Fruit fly (Drosophila melanogaster) whole organism, embryonic: ENCODE results near the gene CG10208.
A peak's percentile ranks its signal among the peaks of the same experiment; 100 is the strongest.

ENCODE experiments used
- Aef1 ChIP-seq: fragments of 200-800 bp; sonication (Bioruptor generic); IDR thresholded peaks from 3 replicates; pipeline ENCODE4 v1.3.6; 2022; ENCODE audit warnings: missing biosample characterization, missing genetic modification characterization
- Atf-2 ChIP-seq: fragments of 200-800 bp; sonication (Bioruptor generic); optimal IDR thresholded peaks from 2 replicates; lab custom pipeline; 2016; ENCODE audit warnings: missing biosample characterization, missing genetic modification characterization
- B-H1 ChIP-seq: fragments of 200-800 bp; sonication (Bioruptor generic); IDR thresholded peaks from 3 replicates; pipeline ENCODE4 v1.3.6; 2022; ENCODE audit warnings: missing biosample characterization, missing genetic modification characterization
- BEAF-32 ChIP-seq: fragments of 200-800 bp; sonication (Bioruptor generic); optimal IDR thresholded peaks from 3 replicates; lab custom pipeline; 2017; ENCODE audit warnings: missing biosample characterization, missing genetic modification characterization, mild to moderate bottlenecking, moderate library complexity, missing genetic modification reagents
- Bdp1 ChIP-seq: fragments of 200-800 bp; sonication (Bioruptor generic); optimal IDR thresholded peaks from 3 replicates; lab custom pipeline; 2016; ENCODE audit warnings: missing biosample characterization, missing genetic modification characterization
- CG10431 ChIP-seq: fragments of 200-800 bp; sonication (Bioruptor generic); optimal IDR thresholded peaks from 3 replicates; lab custom pipeline; 2018; ENCODE audit warnings: missing biosample characterization, mild to moderate bottlenecking, missing genetic modification characterization
- CG11504 ChIP-seq: fragments of 200-800 bp; sonication (Bioruptor generic); optimal IDR thresholded peaks from 3 replicates; lab custom pipeline; 2019; ENCODE audit warnings: missing biosample characterization, mild to moderate bottlenecking, missing genetic modification characterization, moderate library complexity
- CG11560 ChIP-seq: fragments of 200-800 bp; sonication (Bioruptor generic); IDR thresholded peaks from 3 replicates; pipeline ENCODE4 v1.3.6; 2022; ENCODE audit warnings: missing biosample characterization, missing genetic modification characterization
- CG11695 ChIP-seq: fragments of 200-800 bp; sonication (Bioruptor generic); IDR thresholded peaks from 3 replicates; pipeline ENCODE4 v1.3.6; 2022; ENCODE audit warnings: missing biosample characterization, missing genetic modification characterization
- CG12659 ChIP-seq: fragments of 200-800 bp; sonication (Bioruptor generic); optimal IDR thresholded peaks from 3 replicates; lab custom pipeline; 2017; ENCODE audit warnings: mild to moderate bottlenecking, missing biosample characterization, missing genetic modification reagents, missing genetic modification characterization
- CG13775 ChIP-seq: fragments of 200-800 bp; sonication (Bioruptor generic); optimal IDR thresholded peaks from 3 replicates; lab custom pipeline; 2017; ENCODE audit warnings: missing biosample characterization, mild to moderate bottlenecking, missing genetic modification characterization
- CG2116 ChIP-seq: fragments of 200-800 bp; sonication (Bioruptor generic); optimal IDR thresholded peaks from 3 replicates; lab custom pipeline; 2018; ENCODE audit warnings: missing biosample characterization, mild to moderate bottlenecking, missing genetic modification characterization
- CG2712 ChIP-seq: fragments of 200-800 bp; optimal IDR thresholded peaks from 3 replicates; lab custom pipeline; 2019; ENCODE audit warnings: missing biosample characterization, mild to moderate bottlenecking, missing genetic modification characterization, moderate library complexity
- CG3065 ChIP-seq: fragments of 200-800 bp; sonication (Bioruptor generic); optimal IDR thresholded peaks from 2 replicates; lab custom pipeline; 2016; ENCODE audit warnings: missing biosample characterization, missing genetic modification characterization
- CG33213 ChIP-seq: fragments of 200-800 bp; sonication (Bioruptor generic); optimal IDR thresholded peaks from 3 replicates; lab custom pipeline; 2016; ENCODE audit warnings: missing biosample characterization, missing genetic modification characterization
- CG3407 ChIP-seq: fragments of 200-800 bp; sonication (Bioruptor generic); optimal IDR thresholded peaks from 2 replicates; lab custom pipeline; 2018; ENCODE audit warnings: missing biosample characterization, mild to moderate bottlenecking, missing genetic modification characterization
- CG3838 ChIP-seq: fragments of 200-800 bp; sonication (Bioruptor generic); optimal IDR thresholded peaks from 3 replicates; lab custom pipeline; 2016; ENCODE audit warnings: missing biosample characterization, missing genetic modification characterization
- CG7357 ChIP-seq: fragments of 200-800 bp; sonication (Bioruptor generic); IDR thresholded peaks from 3 replicates; pipeline ENCODE4 v1.3.6; 2022; ENCODE audit warnings: missing biosample characterization, missing genetic modification characterization
- CG7839 ChIP-seq: fragments of 200-800 bp; sonication (Bioruptor generic); optimal IDR thresholded peaks from 3 replicates; lab custom pipeline; 2018; ENCODE audit warnings: missing biosample characterization, mild to moderate bottlenecking, missing genetic modification characterization, moderate library complexity
- CG7963 ChIP-seq: fragments of 200-800 bp; sonication (Bioruptor generic); IDR thresholded peaks from 3 replicates; pipeline ENCODE4 v1.3.6; 2022; ENCODE audit warnings: missing biosample characterization, missing genetic modification characterization; ENCODE audit not compliant: partially characterized antibody
- CG9817 ChIP-seq: fragments of 200-800 bp; sonication (Bioruptor generic); optimal IDR thresholded peaks from 2 replicates; lab custom pipeline; 2018; ENCODE audit warnings: missing biosample characterization, mild to moderate bottlenecking, missing genetic modification characterization, moderate library complexity
- CTCF ChIP-seq: fragments of 200-800 bp; sonication (Bioruptor generic); optimal IDR thresholded peaks from 2 replicates; lab custom pipeline; 2017; ENCODE audit warnings: missing biosample characterization, mild to moderate bottlenecking, missing genetic modification characterization, moderate library complexity
- Camta ChIP-seq: fragments of 200-800 bp; sonication (Bioruptor generic); optimal IDR thresholded peaks from 2 replicates; lab custom pipeline; 2016; ENCODE audit warnings: missing biosample characterization, missing genetic modification characterization
- CrebB ChIP-seq: fragments of 200-800 bp; sonication (Bioruptor generic); optimal IDR thresholded peaks from 3 replicates; lab custom pipeline; 2018; ENCODE audit warnings: missing biosample characterization, mild to moderate bottlenecking, missing genetic modification characterization
- Dip3 ChIP-seq: fragments of 200-800 bp; sonication (Bioruptor generic); optimal IDR thresholded peaks from 3 replicates; lab custom pipeline; 2016; ENCODE audit warnings: missing biosample characterization, missing genetic modification characterization
- Doc2 ChIP-seq: fragments of 200-800 bp; sonication (Bioruptor generic); IDR thresholded peaks from 2 replicates; pipeline ENCODE4 v1.3.6; 2022; ENCODE audit warnings: missing biosample characterization, missing genetic modification characterization
- HLH3B ChIP-seq: fragments of 200-800 bp; sonication (Bioruptor generic); IDR thresholded peaks from 2 replicates; pipeline ENCODE4 v1.3.6; 2022; ENCODE audit warnings: missing biosample characterization, missing genetic modification characterization
- Hand ChIP-seq: fragments of 200-800 bp; sonication (Bioruptor generic); optimal IDR thresholded peaks from 2 replicates; lab custom pipeline; 2017; ENCODE audit warnings: mild to moderate bottlenecking, missing biosample characterization, missing genetic modification reagents, missing genetic modification characterization
- Lpt ChIP-seq: fragments of >200 bp; optimal IDR thresholded peaks from 2 replicates; lab custom pipeline; 2018; ENCODE audit warnings: missing biosample characterization, missing genetic modification characterization
- Max ChIP-seq: fragments of 200-800 bp; sonication (Bioruptor generic); optimal IDR thresholded peaks from 2 replicates; lab custom pipeline; 2016; ENCODE audit warnings: missing biosample characterization, mild to moderate bottlenecking, missing genetic modification characterization
- Scr ChIP-seq: fragments of 200-800 bp; sonication (Bioruptor generic); IDR thresholded peaks from 2 replicates; pipeline ENCODE4 v1.3.6; 2022; ENCODE audit warnings: missing biosample characterization, missing genetic modification characterization; ENCODE audit not compliant: partially characterized antibody
- Sin3A ChIP-seq: fragments of >200 bp; optimal IDR thresholded peaks from 2 replicates; lab custom pipeline; 2018
- Spps ChIP-seq: fragments of 200-800 bp; sonication (Bioruptor generic); optimal IDR thresholded peaks from 2 replicates; lab custom pipeline; 2018; ENCODE audit warnings: missing biosample characterization, mild to moderate bottlenecking, missing genetic modification characterization
- Sry-β ChIP-seq: fragments of 200-800 bp; sonication (Bioruptor generic); optimal IDR thresholded peaks from 2 replicates; lab custom pipeline; 2018; ENCODE audit warnings: missing biosample characterization, mild to moderate bottlenecking, missing genetic modification characterization, moderate library complexity
- ase ChIP-seq: fragments of 200-800 bp; sonication (Bioruptor generic); IDR thresholded peaks from 3 replicates; pipeline ENCODE4 v1.3.6; 2022; ENCODE audit warnings: missing biosample characterization, missing genetic modification characterization
- chm ChIP-seq: fragments of 200-800 bp; sonication (Bioruptor generic); IDR thresholded peaks from 2 replicates; pipeline ENCODE4 v1.3.6; 2022; ENCODE audit warnings: missing biosample characterization, missing genetic modification characterization
- exex ChIP-seq: fragments of 200-800 bp; sonication (Bioruptor generic); optimal IDR thresholded peaks from 4 replicates; lab custom pipeline; 2018; ENCODE audit warnings: missing biosample characterization, mild to moderate bottlenecking, missing genetic modification characterization, moderate library complexity
- ken ChIP-seq: fragments of 200-800 bp; sonication (Bioruptor generic); IDR thresholded peaks from 3 replicates; pipeline ENCODE4 v1.3.6; 2022; ENCODE audit warnings: missing biosample characterization, missing genetic modification characterization
- luna ChIP-seq: fragments of 200-800 bp; sonication (Bioruptor generic); optimal IDR thresholded peaks from 2 replicates; lab custom pipeline; 2016; ENCODE audit warnings: missing biosample characterization, missing genetic modification characterization
- pb ChIP-seq: fragments of 200-800 bp; sonication (Bioruptor generic); optimal IDR thresholded peaks from 3 replicates; lab custom pipeline; 2016; ENCODE audit warnings: missing biosample characterization, missing genetic modification characterization
- phol ChIP-seq: fragments of 200-800 bp; sonication (Bioruptor generic); optimal IDR thresholded peaks from 3 replicates; lab custom pipeline; 2018; ENCODE audit warnings: missing biosample characterization, mild to moderate bottlenecking, missing genetic modification characterization, moderate library complexity
- pum ChIP-seq: fragments of 200-800 bp; sonication (Bioruptor generic); optimal IDR thresholded peaks from 2 replicates; lab custom pipeline; 2016; ENCODE audit warnings: missing biosample characterization, missing genetic modification characterization
- pzg ChIP-seq: fragments of 200-800 bp; sonication (Bioruptor generic); optimal IDR thresholded peaks from 3 replicates; lab custom pipeline; 2018; ENCODE audit warnings: missing biosample characterization, mild to moderate bottlenecking, missing genetic modification characterization, moderate library complexity
- scrt ChIP-seq: fragments of 200-800 bp; sonication (Bioruptor generic); optimal IDR thresholded peaks from 2 replicates; lab custom pipeline; 2018; ENCODE audit warnings: missing biosample characterization, mild to moderate bottlenecking, missing genetic modification characterization, moderate library complexity
- sens-2 ChIP-seq: fragments of 200-800 bp; sonication (Bioruptor generic); IDR thresholded peaks from 2 replicates; pipeline ENCODE4 v1.3.6; 2022; ENCODE audit warnings: missing biosample characterization, missing genetic modification characterization
- sug ChIP-seq: fragments of 200-800 bp; optimal IDR thresholded peaks from 2 replicates; lab custom pipeline; 2019; ENCODE audit warnings: missing biosample characterization, mild to moderate bottlenecking, missing genetic modification characterization, moderate library complexity
- tll ChIP-seq, 2 experiments: fragments of 200-800 bp in 1 of 2; fragments of >200 bp in 1 of 2; sonication (Bioruptor generic) in 1 of 2; optimal IDR thresholded peaks; 2 replicates each; lab custom pipeline; 2017 to 2019; ENCODE audit warnings: missing biosample characterization in 2 of 2, missing genetic modification characterization in 2 of 2, mild to moderate bottlenecking in 1 of 2, moderate library complexity in 1 of 2
- trh ChIP-seq: fragments of 200-800 bp; sonication (Bioruptor generic); optimal IDR thresholded peaks from 2 replicates; lab custom pipeline; 2016; ENCODE audit warnings: missing biosample characterization, missing genetic modification characterization
- ttk ChIP-seq: fragments of 200-800 bp; sonication (Bioruptor generic); IDR thresholded peaks from 2 replicates; pipeline ENCODE4 v2.1.2; 2022; ENCODE audit warnings: missing biosample characterization, missing genetic modification characterization
- twi ChIP-seq: fragments of 200-800 bp; optimal IDR thresholded peaks from 2 replicates; lab custom pipeline; 2019; ENCODE audit warnings: missing biosample characterization, mild to moderate bottlenecking, missing genetic modification characterization, moderate library complexity
- vfl ChIP-seq: fragments of 200-800 bp; sonication (Bioruptor generic); optimal IDR thresholded peaks from 2 replicates; lab custom pipeline; 2016; ENCODE audit warnings: missing biosample characterization, missing genetic modification characterization
- zf30C ChIP-seq: fragments of 200-800 bp; sonication (Bioruptor generic); optimal IDR thresholded peaks from 3 replicates; lab custom pipeline; 2018; ENCODE audit warnings: missing biosample characterization, mild to moderate bottlenecking, missing genetic modification characterization

The CG10208 gene

dm6 chr3R:23732990-23733512 is 40.9 kb downstream of the CG10208 start, which contains the start of the genes Hmgcr and Rpn9 (continued):
- peak; percentile 15 for TF ChIP-seq CG33213
- TF ChIP-seq CG11560 (tag; lab: Robert Waterston, UW) = peak; percentile 99
- peak; percentile 95 for TF ChIP-seq Sin3A
- no peak for TF ChIP-seq CG3838
- TF ChIP-seq B-H1 = no peak
- TF ChIP-seq CG7839 (tag; lab: Kevin White, UChicago) = peak; percentile 13
- TF ChIP-seq ttk (GFP tag; lab: Robert Waterston, UW) = no peak
- peak; percentile 55 for TF ChIP-seq BEAF-32 (GFP tag; lab: Kevin White, UChicago)
- 0 out of 3 replicates have a peak, but pooled peaks have one; percentile 22 for TF ChIP-seq CG7963
- peak; percentile 90 for TF ChIP-seq pzg (GFP tag; lab: Kevin White, UChicago)
- 0 out of 2 replicates have a peak, but pooled peaks have one; percentile 24 for TF ChIP-seq Scr
- peak; percentile 70; the same call in 1 of the 2 replicates for TF ChIP-seq chm (GFP tag; lab: Robert Waterston, UW)
- no peak for TF ChIP-seq ase (GFP tag; lab: Robert Waterston, UW)
- peak; percentile 33 for TF ChIP-seq sug (tag; lab: Kevin White, UChicago)
- peak; percentile 6 for TF ChIP-seq Max (GFP tag; lab: Kevin White, UChicago)
- peak; percentile 83 for TF ChIP-seq CG12659
- no peak for TF ChIP-seq vfl
- TF ChIP-seq CG9817 (tag; lab: Kevin White, UChicago) = no peak
- TF ChIP-seq tll (GFP tag; optimal IDR thresholded peaks at IDR 0.05; lab: Kevin White, UChicago) = peak in 1 of 2 experiments; percentile 29
- no peak for TF ChIP-seq Doc2 (GFP tag; lab: Robert Waterston, UW)
- TF ChIP-seq Atf-2 (GFP tag; lab: Kevin White, UChicago) = no peak
- peak; percentile 65 for TF ChIP-seq phol (tag; lab: Kevin White, UChicago)
- TF ChIP-seq HLH3B (GFP tag; lab: Robert Waterston, UW) = no peak
- no peak for TF ChIP-seq Spps (tag; lab: Kevin White, UChicago)
- no peak for TF ChIP-seq trh
- TF ChIP-seq scrt (GFP tag; lab: Kevin White, UChicago) = peak; percentile 18
- no peak for TF ChIP-seq CG7357
- no peak for TF ChIP-seq pb (GFP tag; lab: Kevin White, UChicago)
- peak; percentile 61 for TF ChIP-seq CG2712 (tag; lab: Kevin White, UChicago)
- TF ChIP-seq CG10431 = peak; percentile 54
- peak; percentile 17 for TF ChIP-seq exex (tag; lab: Kevin White, UChicago)
- TF ChIP-seq Aef1 (GFP tag; lab: Robert Waterston, UW) = no peak
- no peak for TF ChIP-seq sens-2 (GFP tag; lab: Robert Waterston, UW)
- TF ChIP-seq Camta = peak; percentile 21
- no peak for TF ChIP-seq Hand (GFP tag; lab: Kevin White, UChicago)
- TF ChIP-seq zf30C = no peak
- peak; percentile 58 for TF ChIP-seq CTCF (GFP tag; lab: Kevin White, UChicago)
- no peak for TF ChIP-seq CG3065 (GFP tag; lab: Kevin White, UChicago)
- TF ChIP-seq pum (GFP tag; lab: Kevin White, UChicago) = no peak
- TF ChIP-seq Dip3 (GFP tag; lab: Kevin White, UChicago) = no peak
- no peak for TF ChIP-seq Lpt (GFP tag; lab: Kevin White, UChicago)
- peak; percentile 72 for TF ChIP-seq CG2116 (GFP tag; lab: Kevin White, UChicago)
- TF ChIP-seq CG11504 = peak; percentile 51
- peak; percentile 20 for TF ChIP-seq Bdp1 (GFP tag; lab: Kevin White, UChicago)
- TF ChIP-seq CG13775 = no peak
- TF ChIP-seq CrebB (tag; lab: Kevin White, UChicago) = peak; percentile 38
- TF ChIP-seq ken (GFP tag; lab: Robert Waterston, UW) = no peak
- peak; percentile 10 for TF ChIP-seq Sry-β (GFP tag; lab: Kevin White, UChicago)
- no peak for TF ChIP-seq CG3407 (GFP tag; lab: Kevin White, UChicago)
- TF ChIP-seq luna (GFP tag; lab: Kevin White, UChicago) = no peak
- TF ChIP-seq twi (tag; lab: Kevin White, UChicago) = peak; percentile 43
- TF ChIP-seq CG11695 (GFP tag; lab: Robert Waterston, UW) = no peak
